Worm (Caenorhabditis elegans): ENCODE data around the gene srh-283.

The srh-283 gene

ce11 chrV:17724704-17725103 is 40.4 kb upstream of the srh-283 start, which contains the start of gene fat-5:
Gene fat-5 (plus strand): TSS chrV:17725004.
- TF ChIP-seq mxl-2 (GFP tag; conservative IDR thresholded peaks at IDR 0.05) (no peak), aha-1 (tag) (peak; percentile 41)

- TF ChIP-seq daf-12 (tag; optimal IDR thresholded peaks at IDR 0.05) (no peak), ceh-44 (GFP tag; IDR thresholded peaks at IDR 0.05) (no peak), lir-3 (tag; optimal IDR thresholded peaks at IDR 0.05) (no peak), ceh-82 (tag; optimal IDR thresholded peaks at IDR 0.05) (no peak), nhr-102 (tag; optimal IDR thresholded peaks at IDR 0.05) (no peak), pha-4 (GFP tag; IDR thresholded peaks at IDR 0.05) (no peak), pha-4 (tag; optimal IDR thresholded peaks at IDR 0.05) (no peak), vab-7 (GFP tag; IDR thresholded peaks at IDR 0.05) (no peak), ceh-20 (GFP tag; IDR thresholded peaks at IDR 0.05) (no peak), unc-39 (tag; optimal IDR thresholded peaks at IDR 0.05) (no peak), saeg-2 (GFP tag; IDR thresholded peaks at IDR 0.05) (no peak), Y48G9A.11 (GFP tag; IDR thresholded peaks at IDR 0.05) (no peak)
Measured at ce11 chrV:17728336-17728735, 36.8 kb upstream of the srh-283 start.

ce11 chrV:17728757-17729156 is 36.4 kb upstream of the srh-283 start:
- TF ChIP-seq Y75B8A.6 (GFP tag; IDR thresholded peaks at IDR 0.05): no peak
- TF ChIP-seq nhr-25 (tag; optimal IDR thresholded peaks at IDR 0.05; ENCODE audit: borderline replicate concordance, insufficient read depth): no peak
- no peak for TF ChIP-seq ztf-11 (tag; optimal IDR thresholded peaks at IDR 0.05)
- TF ChIP-seq nhr-11 (tag; optimal IDR thresholded peaks at IDR 0.05): peak; percentile 60
- TF ChIP-seq mxl-3 (GFP tag; optimal IDR thresholded peaks at IDR 0.05): no peak
- no peak for TF ChIP-seq ama-1 (optimal IDR thresholded peaks at IDR 0.05)
- TF ChIP-seq lsy-2 (tag; optimal IDR thresholded peaks at IDR 0.05): no peak
- TF ChIP-seq daf-16 (GFP tag; optimal IDR thresholded peaks at IDR 0.05): peak in 1 of 2 experiments; percentile 40
- no peak for TF ChIP-seq daf-16 (tag; optimal IDR thresholded peaks at IDR 0.05)
- TF ChIP-seq nhr-42 (GFP tag; IDR thresholded peaks at IDR 0.05): no peak
- no peak for TF ChIP-seq nhr-48 (tag; optimal IDR thresholded peaks at IDR 0.05)
- no peak for TF ChIP-seq arid-1 (GFP tag; conservative IDR thresholded peaks at IDR 0.05)
- no peak for TF ChIP-seq fos-1 (tag; optimal IDR thresholded peaks at IDR 0.05)
- TF ChIP-seq hlh-11 (tag; optimal IDR thresholded peaks at IDR 0.05): peak; percentile 38
- TF ChIP-seq egl-27 (tag; optimal IDR thresholded peaks at IDR 0.05): no peak
- TF ChIP-seq nhr-41 (GFP tag; IDR thresholded peaks at IDR 0.05): no peak
- TF ChIP-seq zag-1 (tag; optimal IDR thresholded peaks at IDR 0.05): no peak
- TF ChIP-seq madf-9 (GFP tag; conservative IDR thresholded peaks at IDR 0.05): no peak
- no peak for TF ChIP-seq zip-2 (tag; optimal IDR thresholded peaks at IDR 0.05)
- no peak for TF ChIP-seq lin-29 (GFP tag; IDR thresholded peaks at IDR 0.05)
- TF ChIP-seq spr-1 (tag; optimal IDR thresholded peaks at IDR 0.05): no peak
- no peak for TF ChIP-seq rbr-2 (tag; optimal IDR thresholded peaks at IDR 0.05)
- no peak for TF ChIP-seq egl-43 (GFP tag; IDR thresholded peaks at IDR 0.05)
- TF ChIP-seq dve-1 (tag; optimal IDR thresholded peaks at IDR 0.05; ENCODE audit: insufficient read depth): no peak
- TF ChIP-seq dmd-9 (GFP tag; IDR thresholded peaks at IDR 0.05): no peak
- no peak for TF ChIP-seq mxl-2 (GFP tag; conservative IDR thresholded peaks at IDR 0.05)
- peak in 1 of 2 experiments; percentile 96 for TF ChIP-seq unc-62 (GFP tag; optimal IDR thresholded peaks at IDR 0.05 in 1 of 2)
- TF ChIP-seq unc-62 (tag; optimal IDR thresholded peaks at IDR 0.05): no peak
- TF ChIP-seq ceh-28 (tag; optimal IDR thresholded peaks at IDR 0.05): no peak
- TF ChIP-seq aha-1 (tag): no peak
- no peak for TF ChIP-seq ZK337.2 (GFP tag; IDR thresholded peaks at IDR 0.05)
- no peak for TF ChIP-seq cey-2 (tag; optimal IDR thresholded peaks at IDR 0.05; ENCODE audit: borderline replicate concordance, insufficient read depth)
- TF ChIP-seq ceh-82 (tag; optimal IDR thresholded peaks at IDR 0.05): no peak
- no peak for TF ChIP-seq Y48G9A.11 (GFP tag; IDR thresholded peaks at IDR 0.05)
- no peak for TF ChIP-seq hlh-30 (tag; optimal IDR thresholded peaks at IDR 0.05; ENCODE audit: insufficient read depth)
- 0 out of 2 replicates have a peak, but pooled peaks have one; percentile 29 for TF ChIP-seq ceh-20 (GFP tag; IDR thresholded peaks at IDR 0.05)
- no peak for TF ChIP-seq mdl-1 (tag; optimal IDR thresholded peaks at IDR 0.05)
